Worm (Caenorhabditis elegans): ENCODE data around the gene H23L24.1.
"Not testable (repeated sequence)": the region's sequence is repeated elsewhere in the genome, so short reads cannot be mapped to it uniquely, and the experiment has no call there.

The H23L24.1 gene

ce11 chrIV:8715032-8715431 lies 3.2 kb upstream of the H23L24.1 start, which contains the start of the genes parg-2 and ipla-5:
parg-2 (minus strand) TSS chrIV:8715132.
ipla-5 (plus strand) TSS chrIV:8715247.
- TF ChIP-seq egl-18 (GFP tag; IDR thresholded peaks at IDR 0.05); lin-40 (tag; optimal IDR thresholded peaks at IDR 0.05); ceh-58 (GFP tag; IDR thresholded peaks at IDR 0.05): not testable (repeated sequence)

ce11 chrIV:8722801-8723200 lies 4.5 kb downstream of the H23L24.1 start:
- no peak for TF ChIP-seq F57A8.1 (GFP tag; optimal IDR thresholded peaks at IDR 0.05)
- TF ChIP-seq F39B2.1 (GFP tag; IDR thresholded peaks at IDR 0.05): no peak
- TF ChIP-seq T07F8.4 (tag; optimal IDR thresholded peaks at IDR 0.05): no peak
- no peak for TF ChIP-seq Y79H2A.3 (GFP tag; conservative IDR thresholded peaks at IDR 0.05)
- TF ChIP-seq C17E4.6 (GFP tag; IDR thresholded peaks at IDR 0.05): no peak
- TF ChIP-seq ceh-100 (GFP tag; IDR thresholded peaks at IDR 0.05): no peak
- TF ChIP-seq F49E8.2 (tag; optimal IDR thresholded peaks at IDR 0.05; ENCODE audit: insufficient read depth): no peak
- TF ChIP-seq lir-1 (GFP tag; conservative IDR thresholded peaks at IDR 0.05): no peak
- no peak for TF ChIP-seq dpff-1 (tag; optimal IDR thresholded peaks at IDR 0.05)
- TF ChIP-seq zfh-2 (GFP tag; conservative IDR thresholded peaks at IDR 0.05): no peak
- TF ChIP-seq ztf-18 (tag; optimal IDR thresholded peaks at IDR 0.05): no peak
- no peak for TF ChIP-seq ceh-79 (tag; optimal IDR thresholded peaks at IDR 0.05)
- TF ChIP-seq rcor-1 (GFP tag; IDR thresholded peaks at IDR 0.05): no peak
- no peak for TF ChIP-seq D2030.7 (GFP tag; IDR thresholded peaks at IDR 0.05)
- TF ChIP-seq ccch-3 (GFP tag; optimal IDR thresholded peaks at IDR 0.05): no peak
- no peak for TF ChIP-seq ets-4 (GFP tag; optimal IDR thresholded peaks at IDR 0.05)
- TF ChIP-seq unc-62 (GFP tag; optimal IDR thresholded peaks at IDR 0.05): no peak
- no peak for TF ChIP-seq egl-18 (GFP tag; IDR thresholded peaks at IDR 0.05)
- no peak for TF ChIP-seq lin-40 (tag; optimal IDR thresholded peaks at IDR 0.05)
- no peak for TF ChIP-seq sdz-38 (tag; optimal IDR thresholded peaks at IDR 0.05)

- TF ChIP-seq hsf-1 (GFP tag; IDR thresholded peaks at IDR 0.05) (no peak), gei-17 (GFP tag; optimal IDR thresholded peaks at IDR 0.05) (no peak), attf-5 (GFP tag; optimal IDR thresholded peaks at IDR 0.05) (no peak), sptf-2 (GFP tag; optimal IDR thresholded peaks at IDR 0.05) (no peak), snpc-4 (GFP tag; optimal IDR thresholded peaks at IDR 0.05) (no peak), snpc-4 (tag; optimal IDR thresholded peaks at IDR 0.05) (no peak), die-1 (tag; optimal IDR thresholded peaks at IDR 0.05) (no peak), bed-1 (GFP tag; IDR thresholded peaks at IDR 0.05) (no peak), nhr-179 (tag; optimal IDR thresholded peaks at IDR 0.05) (no peak), B0336.3 (GFP tag; IDR thresholded peaks at IDR 0.05) (no peak), ets-4 (GFP tag; optimal IDR thresholded peaks at IDR 0.05) (no peak), let-607 (tag; optimal IDR thresholded peaks at IDR 0.05) (no peak)
These were observed 5.5 kb downstream of the H23L24.1 start, which contains the start of gene F21D5.9 for ce11 chrIV:8723720-8724119. F21D5.9 (plus strand) TSS chrIV:8724020.

ce11 chrIV:8724907-8725306 lies 6.7 kb downstream of the H23L24.1 start:
- TF ChIP-seq xnd-1 (tag; optimal IDR thresholded peaks at IDR 0.05) (peak; percentile 59), sptf-2 (GFP tag; optimal IDR thresholded peaks at IDR 0.05) (no peak), F33H1.4 (GFP tag; IDR thresholded peaks at IDR 0.05) (peak; percentile 83), efl-1 (GFP tag; optimal IDR thresholded peaks at IDR 0.05) (peak; percentile 44), mel-28 (tag; optimal IDR thresholded peaks at IDR 0.05; ENCODE audit: borderline replicate concordance) (no peak), nfyb-1 (GFP tag; IDR thresholded peaks at IDR 0.05) (no peak), cebp-2 (GFP tag; IDR thresholded peaks at IDR 0.05) (no peak), dpl-1 (GFP tag; optimal IDR thresholded peaks at IDR 0.05) (peak; percentile 22), nhr-27 (tag; optimal IDR thresholded peaks at IDR 0.05) (no peak), madf-8 (GFP tag; conservative IDR thresholded peaks at IDR 0.05) (peak; percentile 82), F52B5.7 (tag; optimal IDR thresholded peaks at IDR 0.05) (no peak), lir-1 (GFP tag; conservative IDR thresholded peaks at IDR 0.05) (no peak), T26A5.8 (tag; optimal IDR thresholded peaks at IDR 0.05) (no peak), hsf-1 (GFP tag; IDR thresholded peaks at IDR 0.05) (no peak), D2030.7 (GFP tag; IDR thresholded peaks at IDR 0.05) (0 out of 2 replicates have a peak, but pooled peaks have one; percentile 35), egl-18 (GFP tag; IDR thresholded peaks at IDR 0.05) (no peak), B0019.2 (GFP tag; conservative IDR thresholded peaks at IDR 0.05) (no peak), lsl-1 (GFP tag; optimal IDR thresholded peaks at IDR 0.05) (peak; percentile 78), bed-1 (GFP tag; IDR thresholded peaks at IDR 0.05) (no peak)

Data from whole organism, young adult.